Fruit fly (Drosophila melanogaster): ENCODE data around the gene Dab.

Dab gene

dm6 chr3L:16762203-16762997, 50.5 kb downstream of the Dab start (continued):
- TF ChIP-seq Eip75B (GFP tag; optimal IDR thresholded peaks at IDR 0.05) (peak; percentile 48), CG31627 (GFP tag; optimal IDR thresholded peaks at IDR 0.05) (no peak), acj6 (GFP tag; optimal IDR thresholded peaks at IDR 0.05) (peak; percentile 71), topi (GFP tag; optimal IDR thresholded peaks at IDR 0.05) (no peak), Sox102F (GFP tag; optimal IDR thresholded peaks at IDR 0.05) (peak; percentile 33), CG34406 (GFP tag; optimal IDR thresholded peaks at IDR 0.05) (peak; percentile 58), Eip93F (GFP tag; optimal IDR thresholded peaks at IDR 0.05) (no peak), CG10669 (GFP tag; optimal IDR thresholded peaks at IDR 0.05) (peak; percentile 56), CG16779 (tag; optimal IDR thresholded peaks at IDR 0.05) (peak; percentile 14), Smox (GFP tag; optimal IDR thresholded peaks at IDR 0.05) (peak; percentile 46), lz (GFP tag; optimal IDR thresholded peaks at IDR 0.05) (no peak), vri (GFP tag; optimal IDR thresholded peaks at IDR 0.05) (no peak), cyc (GFP tag; optimal IDR thresholded peaks at IDR 0.05) (no peak), Hr39 (GFP tag; optimal IDR thresholded peaks at IDR 0.05) (no peak), Lpt (GFP tag; optimal IDR thresholded peaks at IDR 0.05) (no peak), Eip78C (GFP tag) (peak; percentile 92), eg (GFP tag; IDR thresholded peaks at IDR 0.05) (no peak), fkh (GFP tag; optimal IDR thresholded peaks at IDR 0.05) (no peak), CG3919 (GFP tag; optimal IDR thresholded peaks at IDR 0.05) (peak; percentile 43), Sox14 (GFP tag; optimal IDR thresholded peaks at IDR 0.05) (peak; percentile 57), Blimp-1 (GFP tag; optimal IDR thresholded peaks at IDR 0.05) (no peak), CG3032 (tag; optimal IDR thresholded peaks at IDR 0.05) (peak; percentile 62), Ets96B (tag; optimal IDR thresholded peaks at IDR 0.05) (peak; percentile 79), CG6276 (GFP tag; optimal IDR thresholded peaks at IDR 0.05) (peak; percentile 29), CG6854 (GFP tag; optimal IDR thresholded peaks at IDR 0.05) (no peak)

- TF ChIP-seq Blimp-1 (GFP tag; optimal IDR thresholded peaks at IDR 0.05) (no peak), svp (GFP tag) (no peak), fd59A (GFP tag; optimal IDR thresholded peaks at IDR 0.05) (no peak), ss (GFP tag; optimal IDR thresholded peaks at IDR 0.05) (peak; percentile 67 to 77), Hr4 (GFP tag; optimal IDR thresholded peaks at IDR 0.05) (peak; percentile 60), eg (GFP tag; IDR thresholded peaks at IDR 0.05) (peak; percentile 58; the same call in 1 of the 3 replicates), Ets21C (GFP tag; optimal IDR thresholded peaks at IDR 0.05) (no peak), OdsH (GFP tag; optimal IDR thresholded peaks at IDR 0.05) (peak; percentile 55), CG7368 (GFP tag; optimal IDR thresholded peaks at IDR 0.05) (peak; percentile 23), CG8632 (GFP tag; optimal IDR thresholded peaks at IDR 0.05) (peak; percentile 48), acj6 (GFP tag; optimal IDR thresholded peaks at IDR 0.05) (peak; percentile 59), CG6163 (GFP tag; IDR thresholded peaks at IDR 0.05) (peak; percentile 63; the same call in 2 of the 3 replicates), Eip78C (GFP tag) (peak; percentile 93), vri (GFP tag; optimal IDR thresholded peaks at IDR 0.05) (peak; percentile 61), CG10631 (GFP tag; optimal IDR thresholded peaks at IDR 0.05) (peak; percentile 49), CG11902 (GFP tag; optimal IDR thresholded peaks at IDR 0.05) (no peak), Ets96B (tag; optimal IDR thresholded peaks at IDR 0.05) (peak; percentile 56), CG16779 (tag; optimal IDR thresholded peaks at IDR 0.05) (peak; percentile 43), fkh (GFP tag; optimal IDR thresholded peaks at IDR 0.05) (peak; percentile 50), cyc (GFP tag; optimal IDR thresholded peaks at IDR 0.05) (peak; percentile 4), Sox102F (GFP tag; optimal IDR thresholded peaks at IDR 0.05) (peak; percentile 58), pdm3 (GFP tag; optimal IDR thresholded peaks at IDR 0.05) (peak; percentile 47), Eip93F (GFP tag; optimal IDR thresholded peaks at IDR 0.05) (no peak), CG8319 (GFP tag; optimal IDR thresholded peaks at IDR 0.05) (no peak), dac (GFP tag; optimal IDR thresholded peaks at IDR 0.05) (no peak), CG11294 (GFP tag; IDR thresholded peaks at IDR 0.05) (0 out of 2 replicates have a peak, but pooled peaks have one; percentile 7), CG3032 (tag; optimal IDR thresholded peaks at IDR 0.05) (peak; percentile 50), CG10669 (GFP tag; optimal IDR thresholded peaks at IDR 0.05) (peak; percentile 52), CG6808 (GFP tag; optimal IDR thresholded peaks at IDR 0.05) (peak; percentile 76), salr (GFP tag; optimal IDR thresholded peaks at IDR 0.05) (peak in 1 of 2 experiments; percentile 68), Smox (GFP tag; optimal IDR thresholded peaks at IDR 0.05) (peak; percentile 53), Hr39 (GFP tag; optimal IDR thresholded peaks at IDR 0.05) (no peak), achi (GFP tag; optimal IDR thresholded peaks at IDR 0.05) (peak; percentile 58), Gug (GFP tag; IDR thresholded peaks at IDR 0.05) (no peak)
These were observed 54.0 kb downstream of the Dab start, which contains the start of gene Nrt for dm6 chr3L:16765647-16766628. TSS of gene Nrt (plus strand) at chr3L:16766072.
